Fruit fly (Drosophila melanogaster) whole organism, embryonic: ENCODE data around the gene CG44044.

Experiments
- Abd-B ChIP-seq: fragments of 200-800 bp; sonication (Bioruptor generic); optimal IDR thresholded peaks from 2 replicates; lab custom pipeline; 2018; ENCODE audit warnings: missing biosample characterization, mild to moderate bottlenecking, missing genetic modification characterization, moderate library complexity
- Atf6 ChIP-seq: fragments of 200-800 bp; sonication (Bioruptor generic); IDR thresholded peaks from 2 replicates; pipeline ENCODE4 v1.3.6; 2022; ENCODE audit warnings: missing biosample characterization, missing genetic modification characterization
- Bteb2 ChIP-seq: fragments of 200-800 bp; sonication (Bioruptor generic); optimal IDR thresholded peaks from 2 replicates; lab custom pipeline; 2016; ENCODE audit warnings: missing biosample characterization, missing genetic modification characterization
- CG10267 ChIP-seq: fragments of 200-800 bp; sonication (Bioruptor generic); optimal IDR thresholded peaks from 2 replicates; lab custom pipeline; 2018; ENCODE audit warnings: missing biosample characterization, mild to moderate bottlenecking, missing genetic modification characterization, moderate library complexity
- CG1233 ChIP-seq: fragments of 200-800 bp; sonication (Bioruptor generic); optimal IDR thresholded peaks from 4 replicates; lab custom pipeline; 2018; ENCODE audit warnings: missing biosample characterization, mild to moderate bottlenecking, missing genetic modification characterization
- CG13296 ChIP-seq: fragments of 200-800 bp; sonication (Bioruptor generic); optimal IDR thresholded peaks from 3 replicates; lab custom pipeline; 2018; ENCODE audit warnings: missing biosample characterization, mild to moderate bottlenecking, missing genetic modification characterization
- CG15514 ChIP-seq: fragments of 200-800 bp; sonication (Bioruptor generic); optimal IDR thresholded peaks from 3 replicates; lab custom pipeline; 2017; ENCODE audit warnings: missing biosample characterization, missing genetic modification characterization, mild to moderate bottlenecking, moderate library complexity, missing genetic modification reagents
- CG15601 ChIP-seq: fragments of 200-800 bp; sonication (Bioruptor generic); optimal IDR thresholded peaks from 3 replicates; lab custom pipeline; 2019; ENCODE audit warnings: missing biosample characterization, mild to moderate bottlenecking, missing genetic modification characterization, moderate library complexity
- CG17802 ChIP-seq: fragments of 200-800 bp; sonication (Bioruptor generic); optimal IDR thresholded peaks from 2 replicates; lab custom pipeline; 2018; ENCODE audit warnings: missing biosample characterization, mild to moderate bottlenecking, missing genetic modification characterization, moderate library complexity
- CG30020 ChIP-seq: fragments of 200-800 bp; optimal IDR thresholded peaks from 2 replicates; lab custom pipeline; 2019; ENCODE audit warnings: missing biosample characterization, mild to moderate bottlenecking, missing genetic modification characterization, moderate library complexity
- CG33557 ChIP-seq: fragments of 200-800 bp; sonication (Bioruptor generic); optimal IDR thresholded peaks from 2 replicates; lab custom pipeline; 2019; ENCODE audit warnings: missing biosample characterization, mild to moderate bottlenecking, missing genetic modification characterization, moderate library complexity
- CG4730 ChIP-seq: fragments of 200-800 bp; sonication (Bioruptor generic); IDR thresholded peaks from 2 replicates; pipeline ENCODE4 v1.3.6; 2022; ENCODE audit warnings: missing biosample characterization, missing genetic modification characterization
- CG5953 ChIP-seq: fragments of 200-800 bp; sonication (Bioruptor generic); IDR thresholded peaks from 2 replicates; pipeline ENCODE4 v1.3.6; 2022; ENCODE audit warnings: missing biosample characterization, missing genetic modification characterization
- CG8089 ChIP-seq: fragments of 200-800 bp; sonication (Bioruptor generic); optimal IDR thresholded peaks from 3 replicates; lab custom pipeline; 2016; ENCODE audit warnings: missing biosample characterization, missing genetic modification characterization
- CG8388 ChIP-seq: fragments of 200-800 bp; sonication (Bioruptor generic); optimal IDR thresholded peaks from 2 replicates; lab custom pipeline; 2019; ENCODE audit warnings: missing biosample characterization, mild to moderate bottlenecking, missing genetic modification characterization, moderate library complexity
- CG8944 ChIP-seq: fragments of 200-800 bp; sonication (Bioruptor generic); optimal IDR thresholded peaks from 3 replicates; lab custom pipeline; 2016; ENCODE audit warnings: missing biosample characterization, missing genetic modification characterization
- CG9727 ChIP-seq: fragments of 200-800 bp; sonication (Bioruptor generic); optimal IDR thresholded peaks from 3 replicates; lab custom pipeline; 2017; ENCODE audit warnings: missing biosample characterization, mild to moderate bottlenecking, missing genetic modification characterization
- D19A ChIP-seq: fragments of 200-800 bp; optimal IDR thresholded peaks from 3 replicates; lab custom pipeline; 2019; ENCODE audit warnings: missing biosample characterization, mild to moderate bottlenecking, missing genetic modification characterization, moderate library complexity
- Fer1 ChIP-seq: fragments of 200-800 bp; sonication (Bioruptor generic); optimal IDR thresholded peaks from 2 replicates; lab custom pipeline; 2017; ENCODE audit warnings: missing biosample characterization, mild to moderate bottlenecking, missing genetic modification characterization
- Med ChIP-seq: fragments of 200-800 bp; sonication (Bioruptor generic); peaks from one replicate; lab custom pipeline; 2016; ENCODE audit warnings: missing biosample characterization, missing genetic modification characterization, mild to moderate bottlenecking, inconsistent platforms, moderate library complexity
- Ravus ChIP-seq: fragments of 200-800 bp; sonication (Bioruptor generic); IDR thresholded peaks from 2 replicates; pipeline ENCODE4 v1.3.6; 2022; ENCODE audit warnings: missing biosample characterization, missing genetic modification characterization
- Rx ChIP-seq: fragments of 200-800 bp; sonication (Bioruptor generic); IDR thresholded peaks from 2 replicates; pipeline ENCODE4 v1.3.6; 2022; ENCODE audit warnings: missing biosample characterization, missing genetic modification characterization
- al ChIP-seq: fragments of 200-800 bp; sonication (Bioruptor generic); IDR thresholded peaks from 2 replicates; pipeline ENCODE4 v1.3.6; 2022; ENCODE audit warnings: missing biosample characterization, missing genetic modification characterization
- crol ChIP-seq: fragments of 200-800 bp; sonication (Bioruptor generic); IDR thresholded peaks from 2 replicates; pipeline ENCODE4 v1.3.6; 2022; ENCODE audit warnings: missing biosample characterization, missing genetic modification characterization
- crp ChIP-seq, 2 experiments: fragments of 200-800 bp; sonication (Bioruptor generic); optimal IDR thresholded peaks; 2 replicates in 1 of 2; 3 replicates in 1 of 2; lab custom pipeline; 2017; ENCODE audit warnings: missing biosample characterization in 2 of 2, missing genetic modification characterization in 2 of 2, mild to moderate bottlenecking in 1 of 2, moderate library complexity in 1 of 2
- exex ChIP-seq: fragments of 200-800 bp; sonication (Bioruptor generic); optimal IDR thresholded peaks from 4 replicates; lab custom pipeline; 2018; ENCODE audit warnings: missing biosample characterization, mild to moderate bottlenecking, missing genetic modification characterization, moderate library complexity
- fru ChIP-seq: fragments of >200 bp; optimal IDR thresholded peaks from 2 replicates; lab custom pipeline; 2017
- nom ChIP-seq: fragments of 200-800 bp; sonication (Bioruptor generic); optimal IDR thresholded peaks from 2 replicates; lab custom pipeline; 2017; ENCODE audit warnings: missing biosample characterization, missing genetic modification characterization, mild to moderate bottlenecking, moderate library complexity, missing genetic modification reagents
- pan ChIP-seq, 4 experiments: fragments of >200 bp in 3 of 4; fragments of 200-800 bp in 1 of 4; sonication (Bioruptor generic) in 1 of 4; optimal IDR thresholded peaks in 3 of 4; IDR thresholded peaks in 1 of 4; 2 replicates each; pipeline versions ENCODE4 v1.3.6 to Lab custom; 2017 to 2022; ENCODE audit warnings: missing biosample characterization in 2 of 4, missing genetic modification characterization in 2 of 4, mixed read lengths in 1 of 4
- pfk ChIP-seq: fragments of 200-800 bp; sonication (Bioruptor generic); optimal IDR thresholded peaks from 2 replicates; lab custom pipeline; 2018; ENCODE audit warnings: missing biosample characterization, mild to moderate bottlenecking, missing genetic modification characterization, moderate library complexity
- sna ChIP-seq: fragments of 200-800 bp; sonication (Bioruptor generic); IDR thresholded peaks from 2 replicates; pipeline ENCODE4 v1.3.6; 2022; ENCODE audit warnings: missing biosample characterization, missing genetic modification characterization; ENCODE audit not compliant: partially characterized antibody
- sr ChIP-seq: fragments of 200-800 bp; sonication (Bioruptor generic); IDR thresholded peaks from 3 replicates; pipeline ENCODE4 v1.3.6; 2022; ENCODE audit warnings: missing biosample characterization, missing genetic modification characterization
- tgo ChIP-seq: fragments of 200-800 bp; sonication (Bioruptor generic); IDR thresholded peaks from 3 replicates; pipeline ENCODE4 v1.3.6; 2022; ENCODE audit warnings: missing biosample characterization, missing genetic modification characterization
- usp ChIP-seq: fragments of >200 bp; optimal IDR thresholded peaks from 2 replicates; lab custom pipeline; 2017; ENCODE audit warnings: missing biosample characterization, missing genetic modification characterization
- z ChIP-seq: fragments of 200-800 bp; sonication (Bioruptor generic); IDR thresholded peaks from 3 replicates; pipeline ENCODE4 v1.3.6; 2022; ENCODE audit warnings: missing biosample characterization, missing genetic modification characterization

The CG44044 gene

dm6 chr3R:16285612-16286188 is 35.9 kb upstream of the CG44044 start (continued):
- TF ChIP-seq Fer1: no peak

dm6 chr3R:16287171-16287570 is 34.5 kb upstream of the CG44044 start:
- peak; percentile 31 for TF ChIP-seq D19A
- TF ChIP-seq CG9727 (GFP tag; lab: Kevin White, UChicago): no peak
- TF ChIP-seq nom (GFP tag; lab: Kevin White, UChicago): peak; percentile 47
- TF ChIP-seq, all 482 proteins: peak for 2

DNA sequence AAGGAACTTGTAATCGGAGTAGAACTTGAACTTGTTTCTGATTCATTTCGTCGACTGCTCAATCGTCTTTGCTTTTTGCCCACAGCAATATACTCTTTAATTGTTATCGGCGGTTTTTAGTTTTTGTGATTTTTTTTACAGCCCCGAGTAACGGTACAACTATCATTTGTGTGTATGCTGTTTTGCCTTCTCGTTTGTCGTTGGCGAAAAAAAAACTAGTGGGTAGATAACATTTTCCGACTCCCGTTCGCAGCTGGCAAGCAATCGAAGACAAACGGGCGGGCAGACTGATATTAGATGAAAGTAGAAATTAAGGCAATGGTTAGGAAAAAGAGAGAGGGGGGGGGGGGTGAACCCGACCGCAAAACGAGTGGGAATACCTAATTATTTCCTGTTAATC is 33.8 kb upstream of the CG44044 start:
- TF ChIP-seq CG5953 (no peak), usp (no peak), CG13296 (GFP tag; lab: Kevin White, UChicago) (no peak), CG8944 (no peak), al (GFP tag; lab: Robert Waterston, UW) (no peak), crol (GFP tag; lab: Robert Waterston, UW) (peak; percentile 47), exex (tag; lab: Kevin White, UChicago) (peak; percentile 14), Rx (no peak), fru (lab: Kevin White, UChicago) (no peak), crp (GFP tag; optimal IDR thresholded peaks at IDR 0.05; lab: Kevin White, UChicago) (no peak), CG15514 (GFP tag; lab: Kevin White, UChicago) (peak; percentile 43)

- TF ChIP-seq Med (GFP tag; lab: Kevin White, UChicago) (peak; percentile 42), al (GFP tag; lab: Robert Waterston, UW) (no peak), CG17802 (tag; lab: Kevin White, UChicago) (no peak), CG4730 (GFP tag; lab: Robert Waterston, UW) (no peak), tgo (no peak), CG8089 (GFP tag; lab: Kevin White, UChicago) (no peak), CG30020 (tag; lab: Kevin White, UChicago) (no peak), CG8388 (GFP tag; lab: Kevin White, UChicago) (no peak), CG15514 (GFP tag; lab: Kevin White, UChicago) (no peak), CG15601 (tag; lab: Kevin White, UChicago) (no peak), Abd-B (no peak), CG33557 (no peak), Ravus (GFP tag; lab: Robert Waterston, UW) (no peak), CG10267 (no peak), pfk (no peak), Atf6 (GFP tag; lab: Robert Waterston, UW) (0 out of 2 replicates have a peak, but pooled peaks have one; percentile 27), nom (GFP tag; lab: Kevin White, UChicago) (peak; percentile 40), sr (no peak), z (GFP tag; lab: Robert Waterston, UW) (peak; percentile 76), sna (GFP tag; lab: Robert Waterston, UW) (no peak), CG1233 (GFP tag; lab: Kevin White, UChicago) (no peak), Bteb2 (no peak), pan (optimal IDR thresholded peaks at IDR 0.05; lab: Kevin White, UChicago) (no peak), pan (GFP tag; optimal IDR thresholded peaks at IDR 0.05 in 1 of 2, IDR thresholded peaks at IDR 0.05 in 1 of 2) (peak in 1 of 2 experiments; percentile 20)
Measured at dm6 chr3R:16288714-16289291, 32.8 kb upstream of the CG44044 start.
